Worm (Caenorhabditis elegans) whole organism, midembryonic: ENCODE data around the gene R04F11.3.

Experiments used
- T22C8.4 ChIP-seq: fragments of 200-800 bp; sonication (Bioruptor generic); IDR thresholded peaks from 2 replicates; pipeline ENCODE4 v1.3.6; 2022; ENCODE audit warnings: missing genetic modification characterization, missing compliant biosample characterization
- cog-1 ChIP-seq: sonication (generic microtip); optimal IDR thresholded peaks from 2 replicates; lab custom pipeline; 2016; ENCODE audit warnings: missing genetic modification characterization, missing compliant biosample characterization
- flt-1 ChIP-seq: fragments of 200-800 bp; sonication (Bioruptor generic); IDR thresholded peaks from 2 replicates; pipeline ENCODE4 v1.3.6; 2022; ENCODE audit warnings: missing genetic modification characterization, missing compliant biosample characterization
- klf-2 ChIP-seq: fragments of 200-800 bp; sonication (Bioruptor generic); conservative IDR thresholded peaks from 2 replicates; pipeline ENCODE4 v1.3.6; 2022; ENCODE audit warnings: missing genetic modification reagents, missing genetic modification characterization, missing compliant biosample characterization
- med-1 ChIP-seq: sonication (generic microtip); optimal IDR thresholded peaks from 2 replicates; lab custom pipeline; 2017; ENCODE audit warnings: missing genetic modification characterization, mild to moderate bottlenecking, missing compliant biosample characterization, antibody characterized with exemption, missing genetic modification reagents; ENCODE audit not compliant: insufficient read depth
- ref-1 ChIP-seq: fragments of 200-800 bp; sonication (Bioruptor generic); conservative IDR thresholded peaks from 2 replicates; pipeline ENCODE4 v1.3.6; 2022; ENCODE audit warnings: missing genetic modification reagents, missing genetic modification characterization, missing compliant biosample characterization
- ztf-23 ChIP-seq: fragments of 200-800 bp; sonication (Bioruptor generic); IDR thresholded peaks from 2 replicates; pipeline ENCODE4 v1.3.6; 2022; ENCODE audit warnings: missing genetic modification reagents, missing genetic modification characterization, missing compliant biosample characterization
- ztf-29 ChIP-seq: fragments of 200-800 bp; sonication (Bioruptor generic); IDR thresholded peaks from 2 replicates; pipeline ENCODE4 v1.3.6; 2022; ENCODE audit warnings: missing genetic modification reagents, missing genetic modification characterization, missing compliant biosample characterization

ce11 chrV:12281508-12281907 is 35.5 kb downstream of the R04F11.3 start:
- TF ChIP-seq ztf-29 (GFP tag; lab: Robert Waterston, UW): no peak
- no peak for TF ChIP-seq cog-1
- no peak for TF ChIP-seq T22C8.4 (GFP tag; lab: Robert Waterston, UW)
- TF ChIP-seq klf-2 (GFP tag; lab: Robert Waterston, UW): no peak
- no peak for TF ChIP-seq ztf-23 (GFP tag; lab: Robert Waterston, UW)
- TF ChIP-seq ref-1 (GFP tag; lab: Robert Waterston, UW): no peak
- no peak for TF ChIP-seq flt-1 (GFP tag; lab: Robert Waterston, UW)
- no peak for TF ChIP-seq med-1 (GFP tag; lab: Kevin White, UChicago)
